Worm (Caenorhabditis elegans): ENCODE results near the gene dlat-1.

ce11 chrV:14422317-14422716 is 24.8 kb downstream of the dlat-1 start, which contains the start of gene pas-1:
- TF ChIP-seq hlh-17 (GFP tag; optimal IDR thresholded peaks at IDR 0.05; ENCODE audit: borderline replicate concordance): no peak
- TF ChIP-seq nhr-28 (tag; optimal IDR thresholded peaks at IDR 0.05): no peak
- no peak for TF ChIP-seq unc-130 (tag; optimal IDR thresholded peaks at IDR 0.05)
- no peak for TF ChIP-seq lin-39 (tag; optimal IDR thresholded peaks at IDR 0.05)
- TF ChIP-seq fkh-10 (GFP tag; optimal IDR thresholded peaks at IDR 0.05): no peak
- TF ChIP-seq aly-2 (tag; optimal IDR thresholded peaks at IDR 0.05): no peak
- TF ChIP-seq lin-35 (GFP tag; optimal IDR thresholded peaks at IDR 0.05): no peak
- no peak for TF ChIP-seq ztf-11 (tag; optimal IDR thresholded peaks at IDR 0.05)
- TF ChIP-seq unc-62 (GFP tag; optimal IDR thresholded peaks at IDR 0.05): no peak
- TF ChIP-seq skn-1 (tag; optimal IDR thresholded peaks at IDR 0.05): no peak

Data from whole organism, L1 larva.